Fruit fly (Drosophila melanogaster): ENCODE data around the gene knk.
A peak's percentile ranks its signal among the peaks of the same experiment; 100 is the strongest.

Gene knk

DNA sequence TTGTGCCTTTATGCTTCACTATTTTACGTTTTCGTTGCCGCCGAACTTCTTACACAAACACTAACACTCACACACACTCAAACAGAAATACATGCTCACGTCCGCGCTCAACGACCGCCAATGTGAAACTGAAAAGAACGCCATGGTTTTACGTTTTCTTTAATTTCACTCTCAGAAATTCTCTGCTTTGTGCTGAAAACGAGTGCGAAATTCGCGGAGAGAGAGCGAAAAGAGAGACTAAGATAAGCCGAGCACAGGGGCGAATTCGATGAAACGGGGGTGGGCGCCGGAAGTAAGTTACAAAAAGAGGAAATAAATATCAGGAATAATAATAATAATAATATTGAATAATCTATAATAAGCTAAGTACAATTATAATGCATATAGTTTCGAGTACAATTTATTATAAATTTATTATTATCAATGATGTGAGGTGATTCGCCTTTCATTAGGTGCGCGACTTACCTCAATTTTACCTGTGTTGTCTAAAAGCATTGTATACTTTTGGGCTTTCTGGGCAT is 45.0 kb upstream of the knk start, which contains the start of gene Best1 (continued):
- TF ChIP-seq CG13287 (GFP tag; IDR thresholded peaks at IDR 0.05; ENCODE audit: partially characterized antibody) (peak; percentile 70), ken (GFP tag; IDR thresholded peaks at IDR 0.05) (peak; percentile 91), CG4617 (GFP tag; optimal IDR thresholded peaks at IDR 0.05; ENCODE audit: borderline replicate concordance) (peak; percentile 37), da (GFP tag; optimal IDR thresholded peaks at IDR 0.05) (no peak), yki (optimal IDR thresholded peaks at IDR 0.05) (peak; percentile 61), Mad (GFP tag; optimal IDR thresholded peaks at IDR 0.05) (peak; percentile 85), sob (GFP tag; IDR thresholded peaks at IDR 0.05) (peak; percentile 95), E2f1 (GFP tag; IDR thresholded peaks at IDR 0.05) (peak; percentile 90), chif (GFP tag; optimal IDR thresholded peaks at IDR 0.05) (peak; percentile 52 to 62), NC2α (GFP tag; optimal IDR thresholded peaks at IDR 0.05) (no peak), CG3281 (GFP tag; optimal IDR thresholded peaks at IDR 0.05) (peak; percentile 92), CG17359 (tag; optimal IDR thresholded peaks at IDR 0.05) (peak; percentile 94), CG15479 (GFP tag; optimal IDR thresholded peaks at IDR 0.05) (no peak), wor (GFP tag; IDR thresholded peaks at IDR 0.05) (peak; percentile 71), sr (GFP tag; IDR thresholded peaks at IDR 0.05) (peak; percentile 75; the same call in 2 of the 3 replicates), org-1 (GFP tag; optimal IDR thresholded peaks at IDR 0.05) (peak; percentile 77), CG12769 (tag; optimal IDR thresholded peaks at IDR 0.05) (peak; percentile 89), Ravus (GFP tag; IDR thresholded peaks at IDR 0.05) (peak; percentile 58), mld (GFP tag; IDR thresholded peaks at IDR 0.05; ENCODE audit: partially characterized antibody) (no peak), CG5245 (GFP tag; optimal IDR thresholded peaks at IDR 0.05) (peak; percentile 72), CG2678 (tag; optimal IDR thresholded peaks at IDR 0.05) (peak; percentile 94), Oaz (GFP tag; IDR thresholded peaks at IDR 0.05) (peak; percentile 86), toy (GFP tag; IDR thresholded peaks at IDR 0.05) (peak; percentile 84), ase (GFP tag; IDR thresholded peaks at IDR 0.05) (peak; percentile 81), NfI (GFP tag; optimal IDR thresholded peaks at IDR 0.05) (peak; percentile 94), ssp (GFP tag; IDR thresholded peaks at IDR 0.05) (peak; percentile 77), bcd (GFP tag; optimal IDR thresholded peaks at IDR 0.05) (peak; percentile 91), klu (GFP tag; IDR thresholded peaks at IDR 0.05) (peak; percentile 78), CG32772 (GFP tag; IDR thresholded peaks at IDR 0.05) (peak; percentile 88), dmrt99B (tag; optimal IDR thresholded peaks at IDR 0.05) (peak; percentile 89), Hand (GFP tag; optimal IDR thresholded peaks at IDR 0.05) (peak; percentile 82), inv (GFP tag; IDR thresholded peaks at IDR 0.05; ENCODE audit: partially characterized antibody) (peak; percentile 72), mam (GFP tag; optimal IDR thresholded peaks at IDR 0.05) (peak; percentile 61), tgo (GFP tag; IDR thresholded peaks at IDR 0.05) (peak; percentile 93), Tbp (GFP tag; optimal IDR thresholded peaks at IDR 0.05) (no peak), sna (GFP tag; IDR thresholded peaks at IDR 0.05; ENCODE audit: partially characterized antibody) (no peak), bsh (GFP tag; optimal IDR thresholded peaks at IDR 0.05) (peak; percentile 85 to 94), sug (tag; optimal IDR thresholded peaks at IDR 0.05) (peak; percentile 89), CG11085 (GFP tag; IDR thresholded peaks at IDR 0.05) (peak; percentile 92), eyg (GFP tag; optimal IDR thresholded peaks at IDR 0.05) (peak; percentile 51), CG14667 (GFP tag; IDR thresholded peaks at IDR 0.05) (peak; percentile 89), mirr (GFP tag; optimal IDR thresholded peaks at IDR 0.05) (peak; percentile 68), CG12236 (GFP tag; optimal IDR thresholded peaks at IDR 0.05) (peak; percentile 22), gem (tag; optimal IDR thresholded peaks at IDR 0.05) (peak; percentile 96), CG7357 (GFP tag; IDR thresholded peaks at IDR 0.05) (peak; percentile 79), Dip3 (GFP tag; optimal IDR thresholded peaks at IDR 0.05) (peak; percentile 67), CG1602 (GFP tag; optimal IDR thresholded peaks at IDR 0.05) (peak; percentile 80), CG3847 (GFP tag; IDR thresholded peaks at IDR 0.05) (peak; percentile 91), CG30020 (tag; optimal IDR thresholded peaks at IDR 0.05) (peak; percentile 64), C15 (GFP tag; IDR thresholded peaks at IDR 0.05) (peak; percentile 75; the same call in 2 of the 3 replicates), CG42726 (GFP tag; IDR thresholded peaks at IDR 0.05; ENCODE audit: partially characterized antibody) (no peak; the same call in none of the 2 replicates)

Measured in whole organism, embryonic.